Worm (Caenorhabditis elegans) whole organism, L4 larva: ENCODE results near the gene srw-98.

Source experiments
- ZK546.5 ChIP-seq, 2 experiments: sonication (generic microtip); optimal IDR thresholded peaks; 2 replicates each; lab custom pipeline; 2017; ENCODE audit warnings: missing biosample characterization in 2 of 2, missing genetic modification characterization in 2 of 2
- ceh-32 ChIP-seq: sonication (generic microtip); optimal IDR thresholded peaks from 2 replicates; lab custom pipeline; 2016; ENCODE audit warnings: mild to moderate bottlenecking, missing genetic modification characterization, missing compliant biosample characterization; ENCODE audit not compliant: poor library complexity
- ceh-82 ChIP-seq: sonication (generic microtip); optimal IDR thresholded peaks from 2 replicates; lab custom pipeline; 2017; ENCODE audit warnings: missing biosample characterization, missing genetic modification characterization
- egl-27 ChIP-seq: sonication (generic microtip); optimal IDR thresholded peaks from 3 replicates; lab custom pipeline; 2017; ENCODE audit warnings: missing biosample characterization, missing genetic modification reagents, missing genetic modification characterization
- lim-7 ChIP-seq: fragments of 200-800 bp; sonication (Bioruptor generic); IDR thresholded peaks from 2 replicates; pipeline ENCODE4 v1.3.6; 2022; ENCODE audit warnings: missing genetic modification characterization, missing compliant biosample characterization
- lsy-2 ChIP-seq, 2 experiments: fragments of 150-350 bp in 1 of 2; sonication (generic microtip) in 1 of 2; optimal IDR thresholded peaks; 2 replicates each; lab custom pipeline; 2014 to 2017; ENCODE audit warnings: missing biosample characterization in 2 of 2, missing genetic modification characterization in 2 of 2
- nhr-11 ChIP-seq: fragments of 150-350 bp; optimal IDR thresholded peaks from 2 replicates; lab custom pipeline; 2014; ENCODE audit warnings: missing biosample characterization, missing genetic modification characterization
- nhr-76 ChIP-seq: fragments of 150-350 bp; optimal IDR thresholded peaks from 2 replicates; lab custom pipeline; 2014; ENCODE audit warnings: missing biosample characterization, missing genetic modification characterization
- php-3 ChIP-seq: fragments of 200-800 bp; sonication (Bioruptor generic); IDR thresholded peaks from 2 replicates; pipeline ENCODE4 v1.3.6; 2022; ENCODE audit warnings: missing genetic modification reagents, missing genetic modification characterization, missing compliant biosample characterization
- pqm-1 ChIP-seq: sonication (generic microtip); optimal IDR thresholded peaks from 2 replicates; lab custom pipeline; 2017; ENCODE audit warnings: missing biosample characterization, missing genetic modification characterization
- sdz-12 ChIP-seq: fragments of 200-800 bp; sonication (Bioruptor generic); optimal IDR thresholded peaks from 2 replicates; lab custom pipeline; 2018; ENCODE audit warnings: mild to moderate bottlenecking, missing genetic modification characterization, missing compliant biosample characterization
- tra-1 ChIP-seq: fragments of 200-800 bp; sonication (Bioruptor generic); IDR thresholded peaks from 2 replicates; pipeline ENCODE4 v1.3.6; 2022; ENCODE audit warnings: missing genetic modification reagents, missing genetic modification characterization, missing compliant biosample characterization
- unc-62 ChIP-seq, 3 experiments: fragments of 150-350 bp in 1 of 3; sonication (generic microtip); optimal IDR thresholded peaks in 2 of 3; peaks in 1 of 3; 1 replicate in 1 of 3; 2 replicates in 2 of 3; lab custom pipeline; 2014 to 2017; ENCODE audit warnings: missing biosample characterization in 3 of 3, missing genetic modification characterization in 3 of 3, missing genetic modification reagents in 3 of 3, missing genotype in 1 of 3

DNA sequence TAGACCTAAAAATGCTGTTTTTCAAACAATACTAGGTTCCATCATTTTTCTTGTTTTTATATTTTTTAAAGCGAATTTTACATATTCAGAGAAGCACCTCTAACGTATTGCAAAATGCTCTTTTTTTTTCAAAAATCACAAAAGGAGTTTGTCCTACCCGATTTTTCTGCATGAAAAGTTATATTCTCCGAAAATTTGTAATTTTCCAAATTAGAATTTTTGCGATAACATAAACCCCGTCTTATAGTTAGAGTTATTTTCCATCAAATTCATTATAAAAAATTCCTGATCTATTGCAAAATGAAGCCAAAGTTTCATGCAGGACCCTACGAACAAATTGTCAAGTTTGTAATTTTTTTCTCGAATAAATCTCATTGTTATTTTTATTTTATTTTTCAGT, 30.3 kb upstream of the srw-98 start, which contains the start of gene srw-99:
- no peak for TF ChIP-seq pqm-1 (tag; lab: Kevin White, UChicago)
- TF ChIP-seq ceh-82 (tag; lab: Kevin White, UChicago): no peak
- no peak for TF ChIP-seq lim-7 (GFP tag; lab: Robert Waterston, UW)
- no peak for TF ChIP-seq ceh-32 (tag; lab: Kevin White, UChicago)
- no peak for TF ChIP-seq tra-1 (GFP tag; lab: Robert Waterston, UW)
- TF ChIP-seq php-3 (GFP tag; lab: Robert Waterston, UW): no peak
- TF ChIP-seq sdz-12 (GFP tag; lab: Kevin White, UChicago): no peak
- no peak for TF ChIP-seq ZK546.5 (tag; optimal IDR thresholded peaks at IDR 0.05; lab: Kevin White, UChicago)
- no peak for TF ChIP-seq unc-62 (GFP tag; optimal IDR thresholded peaks at IDR 0.05 in 1 of 2; lab: Kevin White, UChicago)
- no peak for TF ChIP-seq unc-62 (tag; optimal IDR thresholded peaks at IDR 0.05; lab: Kevin White, UChicago)
- no peak for TF ChIP-seq nhr-11 (tag; lab: Kevin White, UChicago)
- TF ChIP-seq lsy-2 (tag; optimal IDR thresholded peaks at IDR 0.05; lab: Kevin White, UChicago): no peak
- no peak for TF ChIP-seq egl-27 (tag; lab: Kevin White, UChicago)
- no peak for TF ChIP-seq nhr-76 (tag; lab: Kevin White, UChicago)
